Worm (Caenorhabditis elegans) whole organism, early embryonic: ENCODE results near the gene lgg-2.

Experiments
- B0310.2 ChIP-seq: sonication (generic microtip); optimal IDR thresholded peaks from 2 replicates; lab custom pipeline; 2016; ENCODE audit warnings: mild to moderate bottlenecking, missing genetic modification characterization, missing compliant biosample characterization
- F13C5.2 ChIP-seq: sonication (generic microtip); optimal IDR thresholded peaks from 2 replicates; lab custom pipeline; 2017; ENCODE audit warnings: mild to moderate bottlenecking, missing genetic modification characterization, inconsistent platforms, missing compliant biosample characterization
- aly-1 ChIP-seq: sonication (generic microtip); optimal IDR thresholded peaks from 2 replicates; lab custom pipeline; 2016; ENCODE audit warnings: missing genetic modification characterization, missing compliant biosample characterization
- ama-1 ChIP-seq: fragments of 150-350 bp; optimal IDR thresholded peaks from 2 replicates; lab custom pipeline; 2014
- ceh-13 ChIP-seq: fragments of 200-800 bp; sonication (Bioruptor generic); optimal IDR thresholded peaks from 2 replicates; lab custom pipeline; 2018; ENCODE audit warnings: mild to moderate bottlenecking, missing genetic modification characterization, missing compliant biosample characterization
- ceh-36 ChIP-seq: sonication (generic microtip); optimal IDR thresholded peaks from 2 replicates; lab custom pipeline; 2016; ENCODE audit warnings: missing genetic modification characterization, inconsistent platforms, missing compliant biosample characterization
- ets-7 ChIP-seq: sonication (generic microtip); optimal IDR thresholded peaks from 2 replicates; lab custom pipeline; 2016; ENCODE audit warnings: missing genotype, missing genetic modification characterization, missing compliant biosample characterization
- flt-1 ChIP-seq: fragments of 200-800 bp; sonication (Bioruptor generic); IDR thresholded peaks from 2 replicates; pipeline ENCODE4 v1.3.6; 2022; ENCODE audit warnings: missing genetic modification characterization, missing compliant biosample characterization
- hmbx-1 ChIP-seq: sonication (generic microtip); optimal IDR thresholded peaks from 2 replicates; lab custom pipeline; 2016; ENCODE audit warnings: mild to moderate bottlenecking, missing genetic modification characterization, missing compliant biosample characterization
- hmg-4 ChIP-seq: fragments of 200-800 bp; sonication (Bioruptor generic); optimal IDR thresholded peaks from 2 replicates; lab custom pipeline; 2018; ENCODE audit warnings: mild to moderate bottlenecking, missing genetic modification characterization, missing compliant biosample characterization
- hnd-1 ChIP-seq: sonication (generic microtip); optimal IDR thresholded peaks from 2 replicates; lab custom pipeline; 2016; ENCODE audit warnings: missing genetic modification characterization, missing compliant biosample characterization
- pes-1 ChIP-seq: fragments of 200-800 bp; sonication (Bioruptor generic); IDR thresholded peaks from 2 replicates; pipeline ENCODE4 v1.3.6; 2022; ENCODE audit warnings: missing genetic modification reagents, missing genetic modification characterization, missing compliant biosample characterization
- scrt-1 ChIP-seq: fragments of 200-800 bp; sonication (Bioruptor generic); IDR thresholded peaks from 2 replicates; pipeline ENCODE4 v1.3.6; 2022; ENCODE audit warnings: missing genetic modification characterization, missing compliant biosample characterization
- sea-1 ChIP-seq: fragments of 200-800 bp; sonication (Bioruptor generic); conservative IDR thresholded peaks from 2 replicates; pipeline ENCODE4 v1.3.6; 2022; ENCODE audit warnings: missing genetic modification characterization, missing compliant biosample characterization
- tbx-11 ChIP-seq: fragments of 200-800 bp; sonication (Bioruptor generic); IDR thresholded peaks from 2 replicates; pipeline ENCODE4 v1.3.6; 2022; ENCODE audit warnings: missing genetic modification characterization, missing compliant biosample characterization
- tbx-37 ChIP-seq: fragments of 200-800 bp; sonication (Bioruptor generic); conservative IDR thresholded peaks from 2 replicates; pipeline ENCODE4 v1.3.6; 2022; ENCODE audit warnings: missing genetic modification reagents, missing genetic modification characterization, missing compliant biosample characterization
- tra-4 ChIP-seq: sonication (generic microtip); optimal IDR thresholded peaks from 2 replicates; lab custom pipeline; 2017; ENCODE audit warnings: missing genetic modification characterization, missing compliant biosample characterization

lgg-2 gene

DNA sequence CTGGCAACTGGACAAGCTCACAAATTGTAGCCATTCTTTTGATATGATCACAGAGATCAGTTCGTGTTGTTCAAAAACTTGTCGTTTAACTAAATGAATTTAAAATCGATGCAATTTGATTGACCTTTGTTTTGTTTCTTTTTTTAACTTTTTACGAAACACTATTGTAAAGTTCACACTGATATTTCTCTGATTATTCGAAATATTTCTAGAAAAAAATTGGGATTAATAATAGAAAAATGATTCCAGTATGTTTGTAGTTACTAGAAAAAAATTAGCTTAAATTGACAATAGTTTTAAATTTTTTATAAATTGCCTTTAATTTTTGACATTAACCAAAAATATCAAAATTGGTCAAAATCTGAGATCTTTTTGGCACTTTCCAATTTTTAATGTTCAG lies 26.5 kb downstream of the lgg-2 start, which contains the start of gene ZK596.2:
ZK596.2 (minus strand) TSS at position 101 of the 400 bp plus-strand sequence.
- no peak for TF ChIP-seq tbx-37 (GFP tag; lab: Robert Waterston, UW)
- TF ChIP-seq hnd-1 (tag; lab: Kevin White, UChicago): no peak
- TF ChIP-seq tbx-11 (GFP tag; lab: Robert Waterston, UW): no peak
- TF ChIP-seq aly-1 (tag; lab: Kevin White, UChicago): no peak
- TF ChIP-seq tra-4: no peak
- no peak for TF ChIP-seq ama-1 (lab: Kevin White, UChicago)

ce11 chrIV:10904282-10904681 lies 31.4 kb downstream of the lgg-2 start, which contains the start of gene ZK596.3:
TSS of gene ZK596.3 (minus strand) at chrIV:10904382.
- TF ChIP-seq aly-1 (tag; lab: Kevin White, UChicago) (no peak), ama-1 (lab: Kevin White, UChicago) (no peak), scrt-1 (GFP tag; lab: Robert Waterston, UW) (no peak), hmg-4 (GFP tag; lab: Kevin White, UChicago) (no peak), tbx-37 (GFP tag; lab: Robert Waterston, UW) (no peak), ceh-13 (GFP tag; lab: Kevin White, UChicago) (no peak), hnd-1 (tag; lab: Kevin White, UChicago) (no peak), tbx-11 (GFP tag; lab: Robert Waterston, UW) (no peak), ceh-36 (no peak), flt-1 (GFP tag; lab: Robert Waterston, UW) (no peak), hmbx-1 (tag; lab: Kevin White, UChicago) (no peak), F13C5.2 (tag; lab: Kevin White, UChicago) (no peak), ets-7 (no peak), pes-1 (GFP tag; lab: Robert Waterston, UW) (no peak), sea-1 (GFP tag; lab: Robert Waterston, UW) (no peak), tra-4 (no peak), B0310.2 (tag; lab: Kevin White, UChicago) (no peak)

DNA sequence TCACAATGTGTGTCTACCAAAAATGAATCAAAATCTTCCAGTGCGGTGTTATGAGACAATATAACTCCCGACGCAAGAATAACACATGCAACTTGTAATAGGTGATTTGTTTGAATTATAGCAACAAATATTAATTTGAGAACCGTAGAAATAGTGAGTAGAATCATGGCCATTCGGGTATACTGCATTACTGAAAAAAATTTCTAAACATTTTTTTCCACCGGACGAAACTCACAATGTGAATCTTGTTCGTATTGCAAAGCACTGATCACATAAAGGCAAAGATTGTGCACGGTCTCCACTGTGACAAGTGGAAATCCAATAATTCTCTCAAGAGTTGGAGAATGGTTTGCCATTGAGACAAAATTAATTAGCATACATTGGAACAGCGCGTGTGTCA lies 33.2 kb downstream of the lgg-2 start:
- TF ChIP-seq hnd-1 (tag; lab: Kevin White, UChicago) (no peak), B0310.2 (tag; lab: Kevin White, UChicago) (no peak), scrt-1 (GFP tag; lab: Robert Waterston, UW) (no peak), sea-1 (GFP tag; lab: Robert Waterston, UW) (no peak), ceh-36 (no peak), tra-4 (no peak), tbx-11 (GFP tag; lab: Robert Waterston, UW) (no peak), pes-1 (GFP tag; lab: Robert Waterston, UW) (no peak), hmbx-1 (tag; lab: Kevin White, UChicago) (no peak), aly-1 (tag; lab: Kevin White, UChicago) (no peak), tbx-37 (GFP tag; lab: Robert Waterston, UW) (no peak), flt-1 (GFP tag; lab: Robert Waterston, UW) (no peak), ceh-13 (GFP tag; lab: Kevin White, UChicago) (no peak), ama-1 (lab: Kevin White, UChicago) (no peak), F13C5.2 (tag; lab: Kevin White, UChicago) (no peak), hmg-4 (GFP tag; lab: Kevin White, UChicago) (no peak), ets-7 (no peak)

DNA sequence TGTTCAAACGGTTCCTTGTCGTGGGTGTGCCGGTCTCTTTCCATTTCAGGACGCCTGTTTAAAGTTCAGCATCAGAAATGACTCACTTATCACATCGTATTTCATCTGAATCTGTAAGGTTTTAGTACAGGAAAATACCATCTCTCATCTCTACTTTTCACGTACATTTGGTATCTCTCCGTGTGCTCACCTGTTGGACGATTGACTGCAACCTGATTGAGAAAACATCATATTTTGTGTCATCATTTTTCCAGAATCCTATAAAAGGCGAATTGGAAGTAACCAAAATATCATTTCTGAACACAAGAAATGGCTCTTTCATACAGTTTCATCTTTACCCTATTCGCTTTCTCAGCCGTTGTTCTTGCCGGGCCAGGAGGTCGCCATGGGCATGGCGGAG lies 35.6 kb downstream of the lgg-2 start, which contains the start of gene srlf-30:
srlf-30 (plus strand) TSS at position 301 of the 400 bp plus-strand sequence.
- no peak for TF ChIP-seq aly-1 (tag; lab: Kevin White, UChicago)

ce11 chrIV:10899091-10899490 lies 36.6 kb downstream of the lgg-2 start, which contains the start of the genes F13E9.9 and F13E9.19:
TSS of gene F13E9.9 (minus strand) at chrIV:10899191.
TSS of gene F13E9.19 (plus strand) at chrIV:10899406.
- TF ChIP-seq B0310.2 (tag; lab: Kevin White, UChicago) (no peak), ceh-36 (no peak), sea-1 (GFP tag; lab: Robert Waterston, UW) (no peak), hmbx-1 (tag; lab: Kevin White, UChicago) (no peak), ama-1 (lab: Kevin White, UChicago) (no peak), ceh-13 (GFP tag; lab: Kevin White, UChicago) (no peak), hmg-4 (GFP tag; lab: Kevin White, UChicago) (no peak), tbx-11 (GFP tag; lab: Robert Waterston, UW) (no peak)

- TF ChIP-seq tra-4 (no peak), F13C5.2 (tag; lab: Kevin White, UChicago) (no peak), hmbx-1 (tag; lab: Kevin White, UChicago) (no peak), B0310.2 (tag; lab: Kevin White, UChicago) (no peak), pes-1 (GFP tag; lab: Robert Waterston, UW) (no peak), hmg-4 (GFP tag; lab: Kevin White, UChicago) (no peak), scrt-1 (GFP tag; lab: Robert Waterston, UW) (no peak), flt-1 (GFP tag; lab: Robert Waterston, UW) (no peak), ama-1 (lab: Kevin White, UChicago) (no peak), sea-1 (GFP tag; lab: Robert Waterston, UW) (no peak), aly-1 (tag; lab: Kevin White, UChicago) (no peak), ceh-36 (no peak), ceh-13 (GFP tag; lab: Kevin White, UChicago) (no peak), tbx-37 (GFP tag; lab: Robert Waterston, UW) (no peak), tbx-11 (GFP tag; lab: Robert Waterston, UW) (no peak)
Measured at ce11 chrIV:10898160-10898559, 37.5 kb downstream of the lgg-2 start.

ce11 chrIV:10896512-10896911 lies 39.2 kb downstream of the lgg-2 start, which contains the start of gene srlf-13:
TSS of gene srlf-13 (minus strand) at chrIV:10896612.
- TF ChIP-seq hmg-4 (GFP tag; lab: Kevin White, UChicago): no peak
- TF ChIP-seq ets-7: no peak
- TF ChIP-seq tbx-11 (GFP tag; lab: Robert Waterston, UW): no peak
- no peak for TF ChIP-seq pes-1 (GFP tag; lab: Robert Waterston, UW)
- TF ChIP-seq ceh-36: no peak
- TF ChIP-seq F13C5.2 (tag; lab: Kevin White, UChicago): no peak
- TF ChIP-seq ama-1 (lab: Kevin White, UChicago): no peak
- no peak for TF ChIP-seq ceh-13 (GFP tag; lab: Kevin White, UChicago)
- no peak for TF ChIP-seq tra-4
- TF ChIP-seq sea-1 (GFP tag; lab: Robert Waterston, UW): no peak
- no peak for TF ChIP-seq flt-1 (GFP tag; lab: Robert Waterston, UW)
- no peak for TF ChIP-seq aly-1 (tag; lab: Kevin White, UChicago)
- no peak for TF ChIP-seq hmbx-1 (tag; lab: Kevin White, UChicago)
- TF ChIP-seq B0310.2 (tag; lab: Kevin White, UChicago): no peak
